Fruit fly (Drosophila melanogaster): Measurements from ENCODE around the gene CG14204.

The CG14204 gene

dm6 chrX:19597684-19598363, 14.4 kb downstream of the CG14204 start, which contains the start of gene RpS10b (continued):
- TF ChIP-seq slou (GFP tag; optimal IDR thresholded peaks at IDR 0.05): peak; percentile 78
- TF ChIP-seq aop (GFP tag; IDR thresholded peaks at IDR 0.05): no peak
- TF ChIP-seq so (GFP tag; IDR thresholded peaks at IDR 0.05): peak; percentile 85
- peak; percentile 87 for TF ChIP-seq gce (GFP tag; IDR thresholded peaks at IDR 0.05)
- peak; percentile 28 for TF ChIP-seq lilli (GFP tag; optimal IDR thresholded peaks at IDR 0.05)
- TF ChIP-seq H2.0 (GFP tag; IDR thresholded peaks at IDR 0.05): peak; percentile 71
- TF ChIP-seq Rx (GFP tag; IDR thresholded peaks at IDR 0.05): peak; percentile 81
- peak; percentile 88 for TF ChIP-seq Opbp (GFP tag; IDR thresholded peaks at IDR 0.05; ENCODE audit: partially characterized antibody)
- TF ChIP-seq CG7786 (GFP tag; optimal IDR thresholded peaks at IDR 0.05): peak; percentile 81
- TF ChIP-seq zen2 (GFP tag; IDR thresholded peaks at IDR 0.05; ENCODE audit: partially characterized antibody): peak; percentile 77; the same call in 1 of the 3 replicates
- peak; percentile 86 for TF ChIP-seq Elba2 (GFP tag; optimal IDR thresholded peaks at IDR 0.05)
- TF ChIP-seq pum (GFP tag; optimal IDR thresholded peaks at IDR 0.05): peak; percentile 53
- TF ChIP-seq ro (GFP tag; IDR thresholded peaks at IDR 0.05): no peak
- TF ChIP-seq dimm (GFP tag; IDR thresholded peaks at IDR 0.05): peak; percentile 46; the same call in 1 of the 2 replicates
- TF ChIP-seq Deaf1 (tag; optimal IDR thresholded peaks at IDR 0.05): peak; percentile 47
- TF ChIP-seq Six4 (GFP tag; optimal IDR thresholded peaks at IDR 0.05): peak; percentile 74
- TF ChIP-seq CG3726 (GFP tag; IDR thresholded peaks at IDR 0.05): peak; percentile 66; the same call in 2 of the 3 replicates
- TF ChIP-seq CG4854 (GFP tag; optimal IDR thresholded peaks at IDR 0.05): peak; percentile 87
- peak; percentile 67 for TF ChIP-seq CG5245 (GFP tag; optimal IDR thresholded peaks at IDR 0.05)
- TF ChIP-seq CG17186 (GFP tag; optimal IDR thresholded peaks at IDR 0.05): peak; percentile 91
- TF ChIP-seq grn (GFP tag; optimal IDR thresholded peaks at IDR 0.05): peak; percentile 79
- no peak for TF ChIP-seq Poxn (GFP tag; IDR thresholded peaks at IDR 0.05)
- peak; percentile 83 for TF ChIP-seq bigmax (GFP tag; optimal IDR thresholded peaks at IDR 0.05)
- peak; percentile 71 for TF ChIP-seq CG10366 (GFP tag; IDR thresholded peaks at IDR 0.05)
- TF ChIP-seq Chrac-16 (GFP tag; optimal IDR thresholded peaks at IDR 0.05): peak; percentile 68
- no peak; the same call in 1 of the 2 replicates for TF ChIP-seq rib (GFP tag; IDR thresholded peaks at IDR 0.05)
- no peak for TF ChIP-seq Doc2 (GFP tag; IDR thresholded peaks at IDR 0.05)
- TF ChIP-seq Eip74EF (GFP tag; optimal IDR thresholded peaks at IDR 0.05): peak in 1 of 2 experiments; percentile 87
- no peak for TF ChIP-seq abd-A (tag; optimal IDR thresholded peaks at IDR 0.05)
- TF ChIP-seq Bdp1 (GFP tag; optimal IDR thresholded peaks at IDR 0.05): peak; percentile 80
- peak; percentile 76 for TF ChIP-seq CG3163 (GFP tag; optimal IDR thresholded peaks at IDR 0.05)
- TF ChIP-seq dpn (GFP tag; optimal IDR thresholded peaks at IDR 0.05): peak; percentile 58 to 79
- TF ChIP-seq CG3281 (GFP tag; optimal IDR thresholded peaks at IDR 0.05): peak; percentile 94
- TF ChIP-seq HHEX (GFP tag; optimal IDR thresholded peaks at IDR 0.05): peak; percentile 95
- peak; percentile 70 for TF ChIP-seq run (tag; optimal IDR thresholded peaks at IDR 0.05)
- peak; percentile 94 for TF ChIP-seq NC2α (GFP tag; optimal IDR thresholded peaks at IDR 0.05)
- peak in 1 of 3 experiments; percentile 70 for TF ChIP-seq lola (GFP tag; optimal IDR thresholded peaks at IDR 0.05)
- peak; percentile 95 for TF ChIP-seq Sox100B (GFP tag; optimal IDR thresholded peaks at IDR 0.05)
- peak; percentile 95 for TF ChIP-seq inv (GFP tag; IDR thresholded peaks at IDR 0.05; ENCODE audit: partially characterized antibody)
- TF ChIP-seq jing (GFP tag; optimal IDR thresholded peaks at IDR 0.05): peak; percentile 47
- peak; percentile 80 for TF ChIP-seq CG2678 (tag; optimal IDR thresholded peaks at IDR 0.05)
- no peak for TF ChIP-seq cas (GFP tag; IDR thresholded peaks at IDR 0.05)
- peak; percentile 85 for TF ChIP-seq NFAT (GFP tag; IDR thresholded peaks at IDR 0.05)
- TF ChIP-seq hth (optimal IDR thresholded peaks at IDR 0.05): no peak
- peak; percentile 93 for TF ChIP-seq eyg (GFP tag; optimal IDR thresholded peaks at IDR 0.05)
- peak; percentile 90 for TF ChIP-seq CG4707 (GFP tag; optimal IDR thresholded peaks at IDR 0.05)
- TF ChIP-seq hkb (optimal IDR thresholded peaks at IDR 0.05): peak; percentile 49
- TF ChIP-seq hkb (GFP tag; IDR thresholded peaks at IDR 0.05): peak; percentile 78
- TF ChIP-seq stc (GFP tag; IDR thresholded peaks at IDR 0.05): peak; percentile 72; the same call in 1 of the 2 replicates
- peak; percentile 25; the same call in 1 of the 3 replicates for TF ChIP-seq C15 (GFP tag; IDR thresholded peaks at IDR 0.05)
